Worm (Caenorhabditis elegans) whole organism, L4 larva: ENCODE results near the gene rom-2.

Source experiments
- aly-2 ChIP-seq: sonication (generic microtip); optimal IDR thresholded peaks from 2 replicates; lab custom pipeline; 2018; ENCODE audit warnings: missing biosample characterization, missing genetic modification characterization
- ceh-20 ChIP-seq: fragments of 200-800 bp; sonication (Bioruptor generic); IDR thresholded peaks from 2 replicates; pipeline ENCODE4 v1.3.6; 2022; ENCODE audit warnings: missing genetic modification reagents, missing genetic modification characterization, missing compliant biosample characterization
- ces-1 ChIP-seq: fragments of 150-350 bp; sonication (generic microtip); optimal IDR thresholded peaks from 4 replicates; lab custom pipeline; 2014; ENCODE audit warnings: missing biosample characterization, missing genetic modification reagents, missing genetic modification characterization
- fos-1 ChIP-seq: fragments of 150-350 bp; optimal IDR thresholded peaks from 2 replicates; lab custom pipeline; 2014; ENCODE audit warnings: missing biosample characterization, missing genetic modification characterization
- hif-1 ChIP-seq, 2 experiments: sonication (generic microtip); optimal IDR thresholded peaks; 2 replicates each; lab custom pipeline; 2016 to 2017; ENCODE audit warnings: missing compliant biosample characterization in 2 of 2, missing genetic modification characterization in 2 of 2, missing genetic modification reagents in 2 of 2, missing genotype in 2 of 2, mild to moderate bottlenecking in 1 of 2
- hlh-30 ChIP-seq: sonication (generic microtip); optimal IDR thresholded peaks from 2 replicates; lab custom pipeline; 2017; ENCODE audit warnings: antibody characterized with exemption, mild to moderate bottlenecking, missing genetic modification characterization, missing compliant biosample characterization; ENCODE audit not compliant: insufficient read depth
- jun-1 ChIP-seq: fragments of 150-350 bp; optimal IDR thresholded peaks from 2 replicates; lab custom pipeline; 2014; ENCODE audit warnings: missing biosample characterization, missing genetic modification reagents, missing genetic modification characterization
- lin-15B ChIP-seq: fragments of 150-350 bp; sonication (generic microtip); optimal IDR thresholded peaks from 3 replicates; lab custom pipeline; 2014; ENCODE audit warnings: missing biosample characterization, missing genetic modification characterization
- lin-39 ChIP-seq: fragments of 150-350 bp; optimal IDR thresholded peaks from 2 replicates; lab custom pipeline; 2014; ENCODE audit warnings: missing biosample characterization, missing genetic modification reagents, missing genetic modification characterization
- nhr-11 ChIP-seq: fragments of 150-350 bp; optimal IDR thresholded peaks from 2 replicates; lab custom pipeline; 2014; ENCODE audit warnings: missing biosample characterization, missing genetic modification characterization
- pha-4 ChIP-seq, 2 experiments: fragments of 150-350 bp in 1 of 2; fragments of 200-800 bp in 1 of 2; sonication (Bioruptor generic) in 1 of 2; IDR thresholded peaks in 1 of 2; optimal IDR thresholded peaks in 1 of 2; 2 replicates each; pipeline versions ENCODE4 v1.3.6 to Lab custom; 2014 to 2022; ENCODE audit warnings: missing genetic modification characterization in 2 of 2, missing genetic modification reagents in 2 of 2, missing biosample characterization in 1 of 2, missing compliant biosample characterization in 1 of 2
- unc-130 ChIP-seq: sonication (generic microtip); optimal IDR thresholded peaks from 2 replicates; lab custom pipeline; 2016; ENCODE audit warnings: missing genetic modification reagents, missing genetic modification characterization, missing compliant biosample characterization
- vab-7 ChIP-seq: fragments of 200-800 bp; sonication (Bioruptor generic); IDR thresholded peaks from 2 replicates; pipeline ENCODE4 v1.3.6; 2022; ENCODE audit warnings: missing genetic modification reagents, missing genetic modification characterization, missing compliant biosample characterization

DNA sequence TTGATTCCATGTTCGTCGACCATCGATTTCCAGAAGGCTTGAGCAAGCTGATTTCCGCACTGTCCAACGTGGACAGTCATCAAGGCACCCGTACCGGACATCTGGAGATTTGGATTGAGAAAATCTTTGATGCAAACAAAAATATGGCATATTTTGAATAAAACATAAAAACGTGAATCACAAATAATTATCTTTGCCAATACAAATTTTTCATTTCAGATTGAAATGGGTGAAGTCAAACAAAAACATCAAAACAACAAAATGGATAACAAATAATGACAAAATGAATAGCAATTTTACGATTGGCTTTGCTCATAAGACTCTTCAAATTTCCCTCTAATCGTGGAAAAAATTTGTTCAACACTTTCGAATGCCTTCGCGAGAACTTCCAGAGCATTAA, 33.6 kb upstream of the rom-2 start, which contains the start of gene tbg-1:
- TF ChIP-seq ceh-20 (GFP tag; lab: Robert Waterston, UW), result no peak
- TF ChIP-seq ces-1 (GFP tag; lab: Kevin White, UChicago), result no peak
- TF ChIP-seq lin-39 (tag; lab: Kevin White, UChicago), result no peak
- no peak for TF ChIP-seq pha-4 (GFP tag; IDR thresholded peaks at IDR 0.05; lab: Robert Waterston, UW)
- TF ChIP-seq pha-4 (tag; optimal IDR thresholded peaks at IDR 0.05; lab: Kevin White, UChicago), result no peak
- TF ChIP-seq unc-130 (GFP tag; lab: Kevin White, UChicago), result no peak
- no peak for TF ChIP-seq jun-1 (tag; lab: Kevin White, UChicago)
- TF ChIP-seq hif-1 (tag; optimal IDR thresholded peaks at IDR 0.05; lab: Kevin White, UChicago), result no peak
- TF ChIP-seq vab-7 (GFP tag; lab: Robert Waterston, UW), result no peak
- no peak for TF ChIP-seq hlh-30 (tag; lab: Kevin White, UChicago)
- TF ChIP-seq lin-15B (tag; lab: Kevin White, UChicago), result no peak
- TF ChIP-seq aly-2 (tag; lab: Kevin White, UChicago), result no peak
- TF ChIP-seq fos-1, result no peak
- TF ChIP-seq nhr-11 (tag; lab: Kevin White, UChicago), result no peak
